Fruit fly (Drosophila melanogaster) whole organism, prepupa: Measurements from ENCODE around the gene wdb.

Source experiments
- Blimp-1 ChIP-seq: fragments of 200-800 bp; sonication (Bioruptor generic); optimal IDR thresholded peaks from 3 replicates; lab custom pipeline; 2017; ENCODE audit warnings: missing biosample characterization, missing genetic modification characterization, mild to moderate bottlenecking, moderate library complexity, missing genetic modification reagents
- CG3919 ChIP-seq: fragments of 200-800 bp; sonication (Bioruptor generic); optimal IDR thresholded peaks from 3 replicates; lab custom pipeline; 2016; ENCODE audit warnings: missing biosample characterization, missing genetic modification characterization
- CG6163 ChIP-seq: fragments of 200-800 bp; sonication (Bioruptor generic); IDR thresholded peaks from 3 replicates; pipeline ENCODE4 v1.3.6; 2022; ENCODE audit warnings: missing biosample characterization, missing genetic modification characterization
- Eip75B ChIP-seq: fragments of 200-800 bp; sonication (Bioruptor generic); optimal IDR thresholded peaks from 3 replicates; lab custom pipeline; 2016; ENCODE audit warnings: missing biosample characterization, missing genetic modification characterization
- esn ChIP-seq: fragments of 200-800 bp; sonication (Bioruptor generic); optimal IDR thresholded peaks from 2 replicates; lab custom pipeline; 2016; ENCODE audit warnings: missing biosample characterization, mild to moderate bottlenecking, missing genetic modification characterization, moderate library complexity

DNA sequence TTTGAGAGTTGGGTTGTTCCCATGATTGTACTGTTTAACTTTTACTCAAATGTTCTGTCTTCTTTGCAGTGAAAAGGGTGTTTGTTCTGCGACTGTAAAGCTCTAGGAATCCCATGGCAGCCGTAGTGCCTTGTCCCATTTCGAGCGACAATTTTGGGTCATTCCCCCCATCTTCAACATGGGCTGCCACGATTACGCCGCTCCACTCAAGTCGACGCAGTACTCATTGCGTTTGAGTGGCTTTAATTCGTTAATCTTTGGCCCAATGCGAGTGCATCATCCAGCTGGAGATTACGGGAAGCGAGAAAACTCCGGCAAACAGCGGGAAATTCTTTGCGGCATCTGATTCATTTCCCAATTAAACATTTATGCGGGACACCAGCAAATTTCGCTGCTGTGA is 25.6 kb downstream of the wdb start:
- TF ChIP-seq CG6163 (GFP tag; lab: Robert Waterston, UW) = no peak
- no peak for TF ChIP-seq Blimp-1
- TF ChIP-seq Eip75B (GFP tag; lab: Kevin White, UChicago) = no peak
- no peak for TF ChIP-seq esn (GFP tag; lab: Kevin White, UChicago)
- no peak for TF ChIP-seq CG3919 (GFP tag; lab: Kevin White, UChicago)
